ENCODE assay signal across 1 worm cellular context in the genomic region with DNA sequence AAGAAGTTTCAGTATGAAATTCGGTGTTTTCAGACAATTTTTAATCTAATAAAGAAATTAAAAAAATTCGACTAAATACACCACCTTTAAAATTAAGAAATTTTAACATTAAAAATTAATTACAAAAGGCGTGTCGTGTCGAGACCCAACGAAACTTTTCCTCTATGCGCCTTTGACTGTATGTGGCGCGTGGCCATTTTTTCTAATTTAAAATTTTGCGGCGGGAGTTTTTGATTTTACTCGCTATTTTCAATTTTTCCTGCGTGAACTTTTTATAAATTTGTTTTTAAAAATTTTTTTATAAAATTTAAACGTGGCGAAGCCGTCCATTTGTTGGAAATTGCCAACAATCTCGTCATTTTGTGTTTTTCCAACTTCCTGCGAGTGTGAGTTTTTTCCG.
TF ChIP-seq lines count a peak whose summit lies in the region.

No protein-coding gene starts in this region.

TF ChIP-seq in whole organism, young adult, 124 proteins besides CTCF, POLR2A, EP300 and RAD21 (continued from another document):
- no peak for TF ChIP-seq cebp-1 (GFP tag; IDR thresholded peaks at IDR 0.05; lab: Robert Waterston, UW)
- no peak for TF ChIP-seq cebp-1 (tag; optimal IDR thresholded peaks at IDR 0.05; lab: Kevin White, UChicago)
- TF ChIP-seq ZK185.1 (tag; optimal IDR thresholded peaks at IDR 0.05; lab: Kevin White, UChicago; ENCODE audit: poor library complexity, severe bottlenecking), result no peak
- TF ChIP-seq nfya-1 (tag; optimal IDR thresholded peaks at IDR 0.05; lab: Kevin White, UChicago; ENCODE audit: borderline replicate concordance, insufficient read depth), result no peak
- no peak for TF ChIP-seq sea-2 (GFP tag; IDR thresholded peaks at IDR 0.05; lab: Robert Waterston, UW)
- no peak for TF ChIP-seq egl-18 (GFP tag; IDR thresholded peaks at IDR 0.05; lab: Robert Waterston, UW)
- no peak for TF ChIP-seq attf-5 (GFP tag; optimal IDR thresholded peaks at IDR 0.05; lab: Kevin White, UChicago)
- TF ChIP-seq attf-3 (GFP tag; conservative IDR thresholded peaks at IDR 0.05; lab: Robert Waterston, UW), result no peak
- no peak for TF ChIP-seq Y79H2A.3 (GFP tag; conservative IDR thresholded peaks at IDR 0.05; lab: Robert Waterston, UW)
- no peak for TF ChIP-seq ztf-22 (GFP tag; optimal IDR thresholded peaks at IDR 0.05; lab: Kevin White, UChicago)
- no peak for TF ChIP-seq rec-8 (tag; optimal IDR thresholded peaks at IDR 0.05; lab: Kevin White, UChicago)
- no peak for TF ChIP-seq athp-1 (tag; optimal IDR thresholded peaks at IDR 0.05; lab: Kevin White, UChicago)
- TF ChIP-seq nhr-27 (tag; optimal IDR thresholded peaks at IDR 0.05; lab: Kevin White, UChicago), result no peak
- no peak for TF ChIP-seq B0261.1 (tag; optimal IDR thresholded peaks at IDR 0.05; lab: Kevin White, UChicago)
- no peak for TF ChIP-seq snpc-4 (GFP tag; optimal IDR thresholded peaks at IDR 0.05; lab: Kevin White, UChicago)
- peak in 2 of 4 experiments; percentile 28 to 48 for TF ChIP-seq snpc-4 (tag; optimal IDR thresholded peaks at IDR 0.05; lab: Kevin White, UChicago)
- TF ChIP-seq egrh-3 (GFP tag; IDR thresholded peaks at IDR 0.05; lab: Robert Waterston, UW), result no peak
- no peak for TF ChIP-seq nhr-90 (tag; optimal IDR thresholded peaks at IDR 0.05; lab: Kevin White, UChicago)
- no peak for TF ChIP-seq aptf-3 (GFP tag; IDR thresholded peaks at IDR 0.05; lab: Robert Waterston, UW)
- TF ChIP-seq ztf-6 (GFP tag; IDR thresholded peaks at IDR 0.05; lab: Robert Waterston, UW), result no peak
- TF ChIP-seq Y53G8AR.9 (GFP tag; conservative IDR thresholded peaks at IDR 0.05; lab: Robert Waterston, UW), result peak; percentile 75
- 0 out of 2 replicates have a peak, but pooled peaks have one; percentile 48 for TF ChIP-seq ekl-4 (GFP tag; IDR thresholded peaks at IDR 0.05; lab: Robert Waterston, UW)
- no peak for TF ChIP-seq zim-3 (tag; optimal IDR thresholded peaks at IDR 0.05; lab: Kevin White, UChicago)
- peak; percentile 63 for TF ChIP-seq dpl-1 (GFP tag; optimal IDR thresholded peaks at IDR 0.05; lab: Kevin White, UChicago)
- no peak for TF ChIP-seq ccch-3 (GFP tag; optimal IDR thresholded peaks at IDR 0.05; lab: Kevin White, UChicago)
- no peak for TF ChIP-seq F57A8.1 (GFP tag; optimal IDR thresholded peaks at IDR 0.05; lab: Kevin White, UChicago)
- TF ChIP-seq B0035.1 (tag; optimal IDR thresholded peaks at IDR 0.05; lab: Kevin White, UChicago), result no peak
- TF ChIP-seq hlh-12 (tag; optimal IDR thresholded peaks at IDR 0.05; lab: Kevin White, UChicago), result no peak
- TF ChIP-seq attf-6 (GFP tag; IDR thresholded peaks at IDR 0.05; lab: Robert Waterston, UW), result no peak
- TF ChIP-seq mcd-1 (GFP tag; IDR thresholded peaks at IDR 0.05; lab: Robert Waterston, UW), result peak; percentile 57; the same call in 1 of the 2 replicates
- no peak for TF ChIP-seq hlh-26 (GFP tag; conservative IDR thresholded peaks at IDR 0.05; lab: Robert Waterston, UW)
- peak; percentile 37; the same call in 1 of the 2 replicates for TF ChIP-seq hmg-1.2 (GFP tag; IDR thresholded peaks at IDR 0.05; lab: Robert Waterston, UW)
- peak in 1 of 3 experiments; percentile 10 for TF ChIP-seq lin-35 (GFP tag; optimal IDR thresholded peaks at IDR 0.05; lab: Kevin White, UChicago)
- TF ChIP-seq F49E8.2 (tag; optimal IDR thresholded peaks at IDR 0.05; lab: Kevin White, UChicago; ENCODE audit: insufficient read depth), result no peak
- no peak for TF ChIP-seq Y67H2A.10 (GFP tag; conservative IDR thresholded peaks at IDR 0.05; lab: Robert Waterston, UW)
- no peak for TF ChIP-seq nhr-120 (GFP tag; IDR thresholded peaks at IDR 0.05; lab: Robert Waterston, UW)
- TF ChIP-seq K12H6.12 (tag; optimal IDR thresholded peaks at IDR 0.05; lab: Kevin White, UChicago), result no peak
- no peak for TF ChIP-seq sptf-2 (GFP tag; optimal IDR thresholded peaks at IDR 0.05; lab: Kevin White, UChicago)
- TF ChIP-seq Y56A3A.18 (GFP tag; IDR thresholded peaks at IDR 0.05; lab: Robert Waterston, UW), result no peak
- TF ChIP-seq mxl-1 (tag; optimal IDR thresholded peaks at IDR 0.05; lab: Kevin White, UChicago), result no peak
- TF ChIP-seq nfyb-1 (GFP tag; IDR thresholded peaks at IDR 0.05; lab: Robert Waterston, UW), result 0 out of 2 replicates have a peak, but pooled peaks have one; percentile 17
- TF ChIP-seq ceh-58 (GFP tag; IDR thresholded peaks at IDR 0.05; lab: Robert Waterston, UW), result no peak
- TF ChIP-seq nfya-2 (GFP tag; IDR thresholded peaks at IDR 0.05; lab: Robert Waterston, UW), result no peak
- no peak for TF ChIP-seq lin-26 (GFP tag; IDR thresholded peaks at IDR 0.05; lab: Robert Waterston, UW)
- no peak for TF ChIP-seq nhr-80 (tag; optimal IDR thresholded peaks at IDR 0.05; lab: Kevin White, UChicago)
- TF ChIP-seq unc-62 (GFP tag; optimal IDR thresholded peaks at IDR 0.05; lab: Kevin White, UChicago), result no peak
- no peak for TF ChIP-seq pha-4 (tag; optimal IDR thresholded peaks at IDR 0.05; lab: Kevin White, UChicago)
- TF ChIP-seq F55B11.4 (tag; optimal IDR thresholded peaks at IDR 0.05; lab: Kevin White, UChicago; ENCODE audit: borderline replicate concordance, insufficient read depth), result no peak
- no peak for TF ChIP-seq F57C9.4 (tag; optimal IDR thresholded peaks at IDR 0.05; lab: Kevin White, UChicago)
- TF ChIP-seq lin-54 (GFP tag; optimal IDR thresholded peaks at IDR 0.05; lab: Kevin White, UChicago), result peak; percentile 76
- TF ChIP-seq snpc-3.4 (tag; optimal IDR thresholded peaks at IDR 0.05; lab: Kevin White, UChicago), result peak; percentile 71
- no peak for TF ChIP-seq lin-40 (tag; optimal IDR thresholded peaks at IDR 0.05; lab: Kevin White, UChicago)
- no peak for TF ChIP-seq let-607 (tag; optimal IDR thresholded peaks at IDR 0.05; lab: Kevin White, UChicago)
- TF ChIP-seq ztf-3 (GFP tag; optimal IDR thresholded peaks at IDR 0.05; lab: Kevin White, UChicago), result no peak
- no peak for TF ChIP-seq lir-1 (GFP tag; conservative IDR thresholded peaks at IDR 0.05; lab: Robert Waterston, UW)
- no peak for TF ChIP-seq ztf-28 (GFP tag; IDR thresholded peaks at IDR 0.05; lab: Robert Waterston, UW)
